Fruit fly (Drosophila melanogaster) whole organism, embryonic: ENCODE data around the gene Rbfox1.

Source experiments
- Asciz ChIP-seq: fragments of 200-800 bp; sonication (Bioruptor generic); optimal IDR thresholded peaks from 2 replicates; lab custom pipeline; 2017; ENCODE audit warnings: missing biosample characterization, mild to moderate bottlenecking, missing genetic modification characterization, missing genetic modification reagents
- BtbVII ChIP-seq: fragments of 200-800 bp; sonication (Bioruptor generic); optimal IDR thresholded peaks from 3 replicates; lab custom pipeline; 2017; ENCODE audit warnings: missing biosample characterization, mild to moderate bottlenecking, missing genetic modification characterization
- CG10979 ChIP-seq: fragments of 200-800 bp; sonication (Bioruptor generic); optimal IDR thresholded peaks from 2 replicates; lab custom pipeline; 2018; ENCODE audit warnings: missing biosample characterization, mild to moderate bottlenecking, missing genetic modification characterization, moderate library complexity
- CG12769 ChIP-seq: fragments of 200-800 bp; sonication (Bioruptor generic); optimal IDR thresholded peaks from 2 replicates; lab custom pipeline; 2019; ENCODE audit warnings: missing biosample characterization, mild to moderate bottlenecking, missing genetic modification characterization, moderate library complexity
- CG13424 ChIP-seq: fragments of 200-800 bp; sonication (Bioruptor generic); optimal IDR thresholded peaks from 2 replicates; lab custom pipeline; 2019; ENCODE audit warnings: missing biosample characterization, mild to moderate bottlenecking, missing genetic modification characterization, moderate library complexity
- CG13894 ChIP-seq: fragments of 200-800 bp; sonication (Bioruptor generic); optimal IDR thresholded peaks from 3 replicates; lab custom pipeline; 2018; ENCODE audit warnings: missing biosample characterization, mild to moderate bottlenecking, missing genetic modification characterization, moderate library complexity
- CG14667 ChIP-seq: fragments of 200-800 bp; sonication (Bioruptor generic); IDR thresholded peaks from 2 replicates; pipeline ENCODE4 v1.3.6; 2022; ENCODE audit warnings: missing biosample characterization, missing genetic modification characterization
- CG14710 ChIP-seq: fragments of 200-800 bp; sonication (Bioruptor generic); optimal IDR thresholded peaks from 3 replicates; lab custom pipeline; 2019; ENCODE audit warnings: missing biosample characterization, mild to moderate bottlenecking, missing genetic modification characterization, moderate library complexity
- CG15601 ChIP-seq: fragments of 200-800 bp; sonication (Bioruptor generic); optimal IDR thresholded peaks from 3 replicates; lab custom pipeline; 2019; ENCODE audit warnings: missing biosample characterization, mild to moderate bottlenecking, missing genetic modification characterization, moderate library complexity
- CG17359 ChIP-seq: fragments of 200-800 bp; sonication (Bioruptor generic); optimal IDR thresholded peaks from 3 replicates; lab custom pipeline; 2018; ENCODE audit warnings: missing biosample characterization, mild to moderate bottlenecking, missing genetic modification characterization, moderate library complexity
- CG17361 ChIP-seq: fragments of 200-800 bp; sonication (Bioruptor generic); IDR thresholded peaks from 3 replicates; pipeline ENCODE4 v1.3.6; 2022; ENCODE audit warnings: missing biosample characterization, missing genetic modification characterization
- CG2202 ChIP-seq: fragments of 200-800 bp; sonication (Bioruptor generic); optimal IDR thresholded peaks from 2 replicates; lab custom pipeline; 2018; ENCODE audit warnings: missing biosample characterization, mild to moderate bottlenecking, missing genetic modification characterization
- CG32532 ChIP-seq: fragments of 200-800 bp; sonication (Bioruptor generic); IDR thresholded peaks from 2 replicates; pipeline ENCODE4 v1.3.6; 2022; ENCODE audit warnings: missing biosample characterization, missing genetic modification characterization
- CG32772 ChIP-seq: fragments of 200-800 bp; sonication (Bioruptor generic); IDR thresholded peaks from 2 replicates; pipeline ENCODE4 v1.3.6; 2022; ENCODE audit warnings: missing biosample characterization, missing genetic modification characterization
- CG4424 ChIP-seq: fragments of 200-800 bp; sonication (Bioruptor generic); optimal IDR thresholded peaks from 3 replicates; lab custom pipeline; 2016; ENCODE audit warnings: missing biosample characterization, missing genetic modification characterization
- CG7839 ChIP-seq: fragments of 200-800 bp; sonication (Bioruptor generic); optimal IDR thresholded peaks from 3 replicates; lab custom pipeline; 2018; ENCODE audit warnings: missing biosample characterization, mild to moderate bottlenecking, missing genetic modification characterization, moderate library complexity
- CoRest ChIP-seq: fragments of 200-800 bp; sonication (Bioruptor generic); optimal IDR thresholded peaks from 3 replicates; lab custom pipeline; 2018; ENCODE audit warnings: missing biosample characterization, mild to moderate bottlenecking, missing genetic modification characterization, moderate library complexity
- D19A ChIP-seq: fragments of 200-800 bp; optimal IDR thresholded peaks from 3 replicates; lab custom pipeline; 2019; ENCODE audit warnings: missing biosample characterization, mild to moderate bottlenecking, missing genetic modification characterization, moderate library complexity
- Drgx ChIP-seq: fragments of 200-800 bp; sonication (Bioruptor generic); IDR thresholded peaks from 2 replicates; pipeline ENCODE4 v1.3.6; 2022; ENCODE audit warnings: missing biosample characterization, missing genetic modification characterization
- Fer3 ChIP-seq: fragments of 200-800 bp; sonication (Bioruptor generic); optimal IDR thresholded peaks from 2 replicates; lab custom pipeline; 2018; ENCODE audit warnings: missing biosample characterization, mild to moderate bottlenecking, missing genetic modification characterization, moderate library complexity
- HLH4C ChIP-seq: fragments of 200-800 bp; sonication (Bioruptor generic); IDR thresholded peaks from 3 replicates; pipeline ENCODE4 v1.3.6; 2022; ENCODE audit warnings: missing biosample characterization, missing genetic modification characterization; ENCODE audit not compliant: partially characterized antibody
- Jarid2 ChIP-seq: fragments of 200-800 bp; sonication (Bioruptor generic); optimal IDR thresholded peaks from 3 replicates; lab custom pipeline; 2017; ENCODE audit warnings: mild to moderate bottlenecking, missing biosample characterization, missing genetic modification reagents, missing genetic modification characterization
- Max ChIP-seq: fragments of 200-800 bp; sonication (Bioruptor generic); optimal IDR thresholded peaks from 2 replicates; lab custom pipeline; 2016; ENCODE audit warnings: missing biosample characterization, mild to moderate bottlenecking, missing genetic modification characterization
- Med ChIP-seq: fragments of 200-800 bp; sonication (Bioruptor generic); peaks from one replicate; lab custom pipeline; 2016; ENCODE audit warnings: missing biosample characterization, missing genetic modification characterization, mild to moderate bottlenecking, inconsistent platforms, moderate library complexity
- Meics ChIP-seq: fragments of 200-800 bp; sonication (Bioruptor generic); optimal IDR thresholded peaks from 2 replicates; lab custom pipeline; 2017; ENCODE audit warnings: missing biosample characterization, mild to moderate bottlenecking, missing genetic modification characterization
- Sox102F ChIP-seq: fragments of 200-800 bp; sonication (Bioruptor generic); optimal IDR thresholded peaks from 2 replicates; lab custom pipeline; 2018; ENCODE audit warnings: missing biosample characterization, mild to moderate bottlenecking, missing genetic modification characterization, moderate library complexity
- ase ChIP-seq: fragments of 200-800 bp; sonication (Bioruptor generic); IDR thresholded peaks from 3 replicates; pipeline ENCODE4 v1.3.6; 2022; ENCODE audit warnings: missing biosample characterization, missing genetic modification characterization
- ci ChIP-seq: fragments of 200-800 bp; sonication (Bioruptor generic); IDR thresholded peaks from 3 replicates; pipeline ENCODE4 v1.3.6; 2022; ENCODE audit warnings: missing biosample characterization, missing genetic modification characterization
- dpn ChIP-seq, 2 experiments: fragments of 200-800 bp; sonication (Bioruptor generic); optimal IDR thresholded peaks; 3 replicates each; lab custom pipeline; 2016; ENCODE audit warnings: missing biosample characterization in 2 of 2, missing genetic modification characterization in 2 of 2
- en ChIP-seq: fragments of 200-800 bp; sonication (Bioruptor generic); optimal IDR thresholded peaks from 2 replicates; lab custom pipeline; 2016; ENCODE audit warnings: missing biosample characterization, missing genetic modification characterization
- eve ChIP-seq, 2 experiments: fragments of >200 bp; optimal IDR thresholded peaks; 2 replicates each; lab custom pipeline; 2017; ENCODE audit warnings: missing biosample characterization in 2 of 2, missing genetic modification characterization in 2 of 2
- exex ChIP-seq: fragments of 200-800 bp; sonication (Bioruptor generic); optimal IDR thresholded peaks from 4 replicates; lab custom pipeline; 2018; ENCODE audit warnings: missing biosample characterization, mild to moderate bottlenecking, missing genetic modification characterization, moderate library complexity
- grn ChIP-seq: fragments of 200-800 bp; sonication (Bioruptor generic); optimal IDR thresholded peaks from 3 replicates; lab custom pipeline; 2017; ENCODE audit warnings: missing biosample characterization, missing genetic modification characterization
- gsb-n ChIP-seq: fragments of 200-800 bp; sonication (Bioruptor generic); optimal IDR thresholded peaks from 3 replicates; lab custom pipeline; 2018; ENCODE audit warnings: missing biosample characterization, mild to moderate bottlenecking, missing genetic modification characterization
- lola ChIP-seq, 3 experiments: fragments of >200 bp in 2 of 3; fragments of 200-800 bp in 1 of 3; sonication (Bioruptor generic) in 1 of 3; optimal IDR thresholded peaks; 2 replicates each; lab custom pipeline; 2017 to 2019; ENCODE audit warnings: missing biosample characterization in 3 of 3, missing genetic modification characterization in 3 of 3, mild to moderate bottlenecking in 1 of 3, moderate library complexity in 1 of 3
- nerfin-1 ChIP-seq: fragments of 200-800 bp; sonication (Bioruptor generic); optimal IDR thresholded peaks from 3 replicates; lab custom pipeline; 2019; ENCODE audit warnings: missing biosample characterization, mild to moderate bottlenecking, missing genetic modification characterization, moderate library complexity
- oc ChIP-seq: fragments of 200-800 bp; sonication (Bioruptor generic); optimal IDR thresholded peaks from 2 replicates; lab custom pipeline; 2018; ENCODE audit warnings: missing biosample characterization, mild to moderate bottlenecking, missing genetic modification characterization, moderate library complexity
- onecut ChIP-seq: fragments of 200-800 bp; sonication (Bioruptor generic); IDR thresholded peaks from 2 replicates; pipeline ENCODE4 v1.3.6; 2022; ENCODE audit warnings: missing biosample characterization, missing genetic modification characterization
- rib ChIP-seq: fragments of 200-800 bp; sonication (Bioruptor generic); IDR thresholded peaks from 2 replicates; pipeline ENCODE4 v1.3.6; 2022; ENCODE audit warnings: missing biosample characterization, missing genetic modification characterization
- row ChIP-seq: fragments of 200-800 bp; sonication (Bioruptor generic); IDR thresholded peaks from 3 replicates; pipeline ENCODE4 v1.3.6; 2022; ENCODE audit warnings: missing biosample characterization, missing genetic modification characterization
- sqz ChIP-seq: fragments of 200-800 bp; sonication (Bioruptor generic); optimal IDR thresholded peaks from 3 replicates; lab custom pipeline; 2018; ENCODE audit warnings: missing biosample characterization, mild to moderate bottlenecking, missing genetic modification characterization
- sr ChIP-seq: fragments of 200-800 bp; sonication (Bioruptor generic); IDR thresholded peaks from 3 replicates; pipeline ENCODE4 v1.3.6; 2022; ENCODE audit warnings: missing biosample characterization, missing genetic modification characterization
- unpg ChIP-seq: fragments of 200-800 bp; sonication (Bioruptor generic); optimal IDR thresholded peaks from 3 replicates; lab custom pipeline; 2018; ENCODE audit warnings: missing biosample characterization, mild to moderate bottlenecking, missing genetic modification characterization, moderate library complexity
- vvl ChIP-seq: fragments of 200-800 bp; sonication (Bioruptor generic); IDR thresholded peaks from 2 replicates; pipeline ENCODE4 v1.3.6; 2022; ENCODE audit warnings: missing biosample characterization, missing genetic modification characterization

Gene Rbfox1

DNA sequence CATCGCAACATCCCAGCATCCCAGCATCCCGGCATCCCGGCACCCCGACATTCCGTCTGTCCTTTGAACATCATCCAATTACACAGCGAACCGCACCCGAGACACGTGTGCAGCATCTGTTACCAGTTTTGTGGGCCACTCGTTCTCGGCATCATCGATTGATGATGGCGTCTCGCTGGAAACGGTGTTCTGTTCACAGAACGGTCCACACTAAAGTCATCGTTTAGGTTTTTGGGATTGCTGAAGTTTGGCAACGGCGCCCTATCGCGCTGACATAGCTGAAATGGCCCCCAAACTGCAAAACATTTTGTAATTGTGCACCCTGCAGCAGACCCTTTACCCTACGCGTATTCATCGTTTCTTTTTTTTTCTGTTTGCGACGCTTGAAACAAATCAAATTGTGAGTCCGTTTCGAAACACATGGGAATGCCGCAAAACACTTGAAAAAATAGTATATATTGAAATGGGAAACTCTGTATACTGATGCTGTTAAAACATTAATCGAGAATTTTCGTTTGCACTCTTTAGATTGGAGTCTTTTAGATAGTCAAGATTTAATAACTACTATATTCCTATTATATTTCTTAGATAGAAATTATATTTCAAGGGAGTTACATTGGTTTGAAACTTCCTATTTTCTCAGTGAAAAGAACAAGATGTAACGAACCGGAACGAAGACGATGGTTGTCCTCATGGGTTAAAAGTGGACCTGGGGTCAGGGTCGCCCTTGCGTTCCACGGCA, 44.6 kb downstream of the Rbfox1 start (continued):
- TF ChIP-seq unpg (GFP tag; lab: Kevin White, UChicago) (peak; percentile 39), lola (GFP tag; optimal IDR thresholded peaks at IDR 0.05; lab: Kevin White, UChicago) (peak in 1 of 3 experiments; percentile 35), CoRest (peak; percentile 42), Asciz (GFP tag; lab: Kevin White, UChicago) (peak; percentile 23), Drgx (no peak), Sox102F (GFP tag; lab: Kevin White, UChicago) (peak; percentile 51), eve (GFP tag; optimal IDR thresholded peaks at IDR 0.05; lab: Kevin White, UChicago) (peak in 1 of 2 experiments; percentile 63), en (GFP tag; lab: Kevin White, UChicago) (no peak), Jarid2 (GFP tag; lab: Kevin White, UChicago) (no peak), CG7839 (tag; lab: Kevin White, UChicago) (peak; percentile 42), BtbVII (GFP tag; lab: Kevin White, UChicago) (no peak), grn (GFP tag; lab: Kevin White, UChicago) (no peak), exex (no peak), CG13424 (tag; lab: Kevin White, UChicago) (peak; percentile 36), gsb-n (tag; lab: Kevin White, UChicago) (peak; percentile 12), CG32772 (GFP tag; lab: Robert Waterston, UW) (no peak), HLH4C (GFP tag; lab: Robert Waterston, UW) (no peak), Max (GFP tag; lab: Kevin White, UChicago) (no peak), CG12769 (tag; lab: Kevin White, UChicago) (no peak), CG32532 (GFP tag; lab: Robert Waterston, UW) (no peak), CG14667 (GFP tag; lab: Robert Waterston, UW) (no peak), Meics (GFP tag; lab: Kevin White, UChicago) (no peak), rib (GFP tag; lab: Robert Waterston, UW) (no peak), CG17361 (GFP tag; lab: Robert Waterston, UW) (0 out of 3 replicates have a peak, but pooled peaks have one; percentile 9), row (GFP tag; lab: Robert Waterston, UW) (peak; percentile 47; the same call in 2 of the 3 replicates), dpn (GFP tag; optimal IDR thresholded peaks at IDR 0.05; lab: Kevin White, UChicago) (peak in 1 of 2 experiments; percentile 7), nerfin-1 (tag; lab: Kevin White, UChicago) (no peak), CG13894 (tag; lab: Kevin White, UChicago) (no peak), sr (GFP tag; lab: Robert Waterston, UW) (no peak), CG15601 (tag; lab: Kevin White, UChicago) (peak; percentile 8), D19A (tag; lab: Kevin White, UChicago) (peak; percentile 31), oc (tag; lab: Kevin White, UChicago) (peak; percentile 13), CG14710 (peak; percentile 26), onecut (GFP tag; lab: Robert Waterston, UW) (peak; percentile 68), ci (peak; percentile 34; the same call in 1 of the 3 replicates), CG17359 (tag; lab: Kevin White, UChicago) (peak; percentile 41), Med (GFP tag; lab: Kevin White, UChicago) (peak; percentile 16), sqz (GFP tag; lab: Kevin White, UChicago) (peak; percentile 17), Fer3 (peak; percentile 4), CG2202 (peak; percentile 9), ase (GFP tag; lab: Robert Waterston, UW) (0 out of 3 replicates have a peak, but pooled peaks have one; percentile 20), CG4424 (GFP tag; lab: Kevin White, UChicago) (peak; percentile 26), CG10979 (tag; lab: Kevin White, UChicago) (peak; percentile 57), vvl (GFP tag; lab: Robert Waterston, UW) (peak; percentile 39; the same call in 1 of the 2 replicates)
